Worm (Caenorhabditis elegans): ENCODE results near the gene VF13D12L.3.
A peak's percentile ranks its signal among the peaks of the same experiment; 100 is the strongest.

Gene VF13D12L.3

DNA sequence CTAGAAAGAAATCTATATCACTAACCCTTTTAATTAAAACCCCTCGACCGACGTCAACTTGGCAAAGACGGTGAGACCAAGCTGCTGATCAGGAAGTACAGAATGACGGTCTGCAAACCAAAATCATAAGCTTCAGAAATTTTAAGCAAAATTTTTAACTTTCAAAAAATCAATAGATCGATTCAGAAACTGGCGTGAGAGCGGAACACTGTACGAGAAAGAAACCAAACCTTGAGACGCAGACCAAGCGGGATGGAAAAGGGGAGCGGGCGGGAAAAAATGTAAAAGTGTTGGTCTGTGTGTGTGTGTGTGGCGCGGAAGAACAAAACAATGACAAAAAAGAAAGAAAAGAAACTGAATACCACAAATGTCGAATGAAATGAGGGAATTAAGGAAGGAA is 42.7 kb downstream of the VF13D12L.3 start, which contains the start of the genes F44E5.17 and gpb-1:
TSS of gene F44E5.17 (minus strand) at position 101 of the 400 bp plus-strand sequence.
TSS of gene gpb-1 (minus strand) at position 118 of the 400 bp plus-strand sequence.
- TF ChIP-seq tbx-7 (tag; optimal IDR thresholded peaks at IDR 0.05) (no peak), T23F11.4 (GFP tag; optimal IDR thresholded peaks at IDR 0.05) (no peak), ahr-1 (tag; optimal IDR thresholded peaks at IDR 0.05) (no peak), F13H6.1 (tag; optimal IDR thresholded peaks at IDR 0.05) (no peak), sox-4 (tag; optimal IDR thresholded peaks at IDR 0.05) (no peak), syd-9 (tag; optimal IDR thresholded peaks at IDR 0.05) (no peak), ceh-18 (tag; optimal IDR thresholded peaks at IDR 0.05) (no peak)

DNA sequence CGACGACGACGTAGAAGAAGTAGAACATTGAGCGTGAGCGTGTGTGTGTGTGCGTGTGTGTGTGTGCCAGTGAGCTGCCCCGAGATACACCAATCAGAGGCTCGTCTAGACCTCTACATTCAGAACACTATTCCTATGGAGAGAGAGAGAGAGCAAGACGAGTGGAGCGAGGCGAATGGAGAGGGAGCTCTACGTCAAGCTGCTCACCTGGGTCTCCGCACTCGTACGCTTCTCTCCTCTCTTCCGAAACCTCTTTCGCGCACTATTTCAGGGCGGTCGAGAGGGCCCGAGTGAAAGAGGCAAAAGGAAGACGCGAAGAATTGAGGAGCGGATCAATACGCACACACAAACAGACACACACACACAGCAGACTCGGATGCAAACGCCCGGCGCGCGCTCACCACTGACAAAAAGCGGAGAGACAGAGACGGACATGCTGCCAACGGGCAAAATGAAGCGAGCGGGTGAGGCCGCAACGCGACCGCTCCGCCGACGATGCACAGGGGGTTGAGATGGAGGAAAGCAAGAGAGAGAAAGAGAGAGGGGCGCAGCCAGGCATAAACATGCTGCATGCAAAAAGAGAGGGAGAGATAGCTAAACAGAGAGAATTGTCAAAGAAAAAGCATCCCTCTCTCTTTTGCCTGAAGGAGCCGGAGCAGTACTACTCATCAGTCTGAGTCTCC is 43.8 kb downstream of the VF13D12L.3 start:
- TF ChIP-seq ahr-1 (tag; optimal IDR thresholded peaks at IDR 0.05) (peak; percentile 20), ceh-45 (GFP tag; IDR thresholded peaks at IDR 0.05) (no peak; the same call in 1 of the 2 replicates), C08G9.2 (tag; optimal IDR thresholded peaks at IDR 0.05) (peak; percentile 55), unc-3 (GFP tag; conservative IDR thresholded peaks at IDR 0.05) (no peak), unc-3 (tag; optimal IDR thresholded peaks at IDR 0.05) (peak; percentile 70), Y22D7AL.16 (tag; optimal IDR thresholded peaks at IDR 0.05) (no peak), zip-5 (tag; optimal IDR thresholded peaks at IDR 0.05) (peak; percentile 1), unc-42 (tag; optimal IDR thresholded peaks at IDR 0.05) (peak; percentile 84), nhr-11 (tag; optimal IDR thresholded peaks at IDR 0.05) (no peak), nfya-1 (tag; optimal IDR thresholded peaks at IDR 0.05) (peak; percentile 99), ref-2 (tag; optimal IDR thresholded peaks at IDR 0.05) (peak; percentile 89), pqm-1 (tag; optimal IDR thresholded peaks at IDR 0.05) (peak; percentile 28), K09A11.1 (tag; optimal IDR thresholded peaks at IDR 0.05; ENCODE audit: insufficient read depth) (no peak), sox-4 (tag; optimal IDR thresholded peaks at IDR 0.05) (no peak), madf-2 (tag; optimal IDR thresholded peaks at IDR 0.05) (no peak), ceh-19 (GFP tag; optimal IDR thresholded peaks at IDR 0.05) (peak; percentile 68), pag-3 (tag; optimal IDR thresholded peaks at IDR 0.05; ENCODE audit: borderline replicate concordance) (no peak), pat-9 (tag; optimal IDR thresholded peaks at IDR 0.05) (no peak), hlh-15 (tag; optimal IDR thresholded peaks at IDR 0.05) (no peak), nhr-232 (tag; optimal IDR thresholded peaks at IDR 0.05) (no peak), F13H6.1 (tag; optimal IDR thresholded peaks at IDR 0.05) (peak; percentile 82), elt-4 (tag; optimal IDR thresholded peaks at IDR 0.05) (peak; percentile 79), ceh-34 (tag; optimal IDR thresholded peaks at IDR 0.05) (peak; percentile 94), fax-1 (tag; optimal IDR thresholded peaks at IDR 0.05) (peak; percentile 48), unc-86 (tag; optimal IDR thresholded peaks at IDR 0.05) (peak; percentile 44), T23F11.4 (GFP tag; optimal IDR thresholded peaks at IDR 0.05) (peak; percentile 5), ceh-6 (GFP tag; optimal IDR thresholded peaks at IDR 0.05) (peak; percentile 25), mec-3 (tag; optimal IDR thresholded peaks at IDR 0.05; ENCODE audit: borderline replicate concordance) (peak; percentile 49), ets-4 (tag; optimal IDR thresholded peaks at IDR 0.05) (peak; percentile 78), ceh-18 (tag; optimal IDR thresholded peaks at IDR 0.05) (peak; percentile 99), sdc-2 (tag; optimal IDR thresholded peaks at IDR 0.05) (peak; percentile 62), lim-6 (tag; optimal IDR thresholded peaks at IDR 0.05) (peak; percentile 13), pha-4 (tag; optimal IDR thresholded peaks at IDR 0.05) (no peak), rnt-1 (tag; optimal IDR thresholded peaks at IDR 0.05) (peak; percentile 89), ceh-24 (tag; optimal IDR thresholded peaks at IDR 0.05) (no peak), ama-1 (optimal IDR thresholded peaks at IDR 0.05) (no peak), ttx-3 (tag; optimal IDR thresholded peaks at IDR 0.05) (no peak), tbx-7 (tag; optimal IDR thresholded peaks at IDR 0.05) (peak; percentile 18), K02D7.2 (tag; optimal IDR thresholded peaks at IDR 0.05) (no peak), hlh-6 (tag; optimal IDR thresholded peaks at IDR 0.05) (no peak), hlh-13 (GFP tag; optimal IDR thresholded peaks at IDR 0.05) (no peak), dve-1 (tag; optimal IDR thresholded peaks at IDR 0.05) (peak; percentile 77), npax-4 (tag; optimal IDR thresholded peaks at IDR 0.05) (no peak), C38D4.7 (GFP tag; optimal IDR thresholded peaks at IDR 0.05) (no peak), syd-9 (tag; optimal IDR thresholded peaks at IDR 0.05) (peak; percentile 81), hlh-8 (tag; optimal IDR thresholded peaks at IDR 0.05) (peak; percentile 74), pha-2 (tag; optimal IDR thresholded peaks at IDR 0.05) (peak; percentile 61), odd-2 (tag; optimal IDR thresholded peaks at IDR 0.05) (no peak), ceh-30 (tag; optimal IDR thresholded peaks at IDR 0.05) (peak; percentile 35)

Measured in whole organism, late embryonic.